Fruit fly (Drosophila melanogaster): Measurements from ENCODE around the gene CG8500.
A peak's percentile ranks its signal among the peaks of the same experiment; 100 is the strongest.

CG8500 gene

DNA sequence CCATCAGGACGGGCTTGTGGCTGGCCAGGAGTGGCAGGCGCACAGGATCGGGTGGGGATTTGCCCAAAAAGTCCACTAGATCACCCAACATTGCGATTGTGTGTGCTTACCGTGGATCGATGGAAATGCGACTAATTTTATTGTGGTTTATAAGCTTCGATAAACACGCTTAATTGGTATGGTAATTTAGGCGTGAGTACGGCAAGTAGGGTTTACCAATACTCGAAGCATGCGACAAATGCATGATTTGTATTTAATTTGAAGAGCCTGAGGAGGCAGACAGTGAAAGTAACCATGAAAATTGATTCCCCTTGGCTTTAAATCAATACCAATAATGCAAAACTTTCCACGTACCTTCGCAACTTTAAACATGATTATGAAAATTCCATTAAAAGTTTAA, 35.3 kb downstream of the CG8500 start, which contains the start of gene CG9458:
Gene CG9458, minus strand, starts transcription at position 101 of the 400 bp plus-strand sequence.
- TF ChIP-seq ewg (GFP tag; optimal IDR thresholded peaks at IDR 0.05) (no peak), CG32772 (GFP tag; IDR thresholded peaks at IDR 0.05) (0 out of 2 replicates have a peak, but pooled peaks have one; percentile 20), CG6791 (GFP tag; IDR thresholded peaks at IDR 0.05; ENCODE audit: partially characterized antibody) (no peak), CG14014 (GFP tag; IDR thresholded peaks at IDR 0.05) (no peak), Mad (GFP tag; optimal IDR thresholded peaks at IDR 0.05) (no peak)

DNA sequence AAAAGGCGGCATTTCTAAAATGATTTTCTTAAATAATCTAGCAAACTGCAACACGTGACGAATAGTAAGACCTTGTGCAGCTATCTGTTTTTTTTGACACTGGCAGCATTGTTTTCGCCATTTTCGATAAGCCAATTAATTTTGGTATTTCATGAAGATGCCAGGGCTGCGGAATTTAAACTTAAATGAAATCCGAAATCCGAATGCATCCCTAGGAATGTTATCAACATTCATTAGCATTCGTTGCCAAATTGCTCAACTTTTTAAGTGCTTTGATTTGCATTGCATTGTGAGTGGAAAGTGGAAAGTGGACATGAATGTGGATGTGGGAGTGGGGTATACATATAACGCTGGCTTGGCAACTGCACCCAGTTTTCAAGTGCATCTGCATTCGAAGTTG, 36.6 kb downstream of the CG8500 start, which contains the start of gene CG42857:
Gene CG42857, minus strand, starts transcription at position 101 of the 400 bp plus-strand sequence.
- TF ChIP-seq CG5245 (GFP tag; optimal IDR thresholded peaks at IDR 0.05) (no peak), ac (GFP tag; optimal IDR thresholded peaks at IDR 0.05) (no peak), ssp (GFP tag; IDR thresholded peaks at IDR 0.05) (no peak), MBD-R2 (GFP tag; IDR thresholded peaks at IDR 0.05) (no peak), ems (GFP tag; optimal IDR thresholded peaks at IDR 0.05) (no peak), dmrt99B (tag; optimal IDR thresholded peaks at IDR 0.05) (no peak), CG18764 (GFP tag; optimal IDR thresholded peaks at IDR 0.05) (no peak), abd-A (tag; optimal IDR thresholded peaks at IDR 0.05) (no peak), CG7987 (GFP tag; optimal IDR thresholded peaks at IDR 0.05) (no peak), Jarid2 (GFP tag; optimal IDR thresholded peaks at IDR 0.05) (no peak), Fer1 (GFP tag; optimal IDR thresholded peaks at IDR 0.05) (no peak), mld (GFP tag; IDR thresholded peaks at IDR 0.05; ENCODE audit: partially characterized antibody) (no peak), wek (GFP tag; optimal IDR thresholded peaks at IDR 0.05) (no peak), twi (tag; optimal IDR thresholded peaks at IDR 0.05) (no peak), CG6683 (GFP tag; optimal IDR thresholded peaks at IDR 0.05) (no peak)

DNA sequence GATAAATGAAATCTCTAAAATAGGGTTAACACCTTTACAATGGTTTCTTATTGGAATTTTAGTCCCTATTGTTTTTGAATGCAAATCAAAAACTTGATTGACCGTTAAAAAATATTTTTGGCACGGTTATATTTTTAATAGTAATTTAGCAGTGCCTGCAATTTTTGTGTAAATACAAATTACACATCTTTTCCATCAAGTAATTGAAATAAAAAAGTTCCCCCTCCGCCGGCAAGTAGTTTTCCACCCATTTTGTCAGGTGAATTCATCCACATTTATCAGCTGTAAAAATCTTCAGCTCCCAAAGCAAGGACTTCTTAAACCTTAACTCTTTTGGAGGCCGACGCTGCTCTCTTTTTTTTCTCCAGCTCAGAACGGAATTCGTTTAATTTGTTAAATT, 39.3 kb downstream of the CG8500 start, which contains the start of gene CG34302:
Gene CG34302, minus strand, starts transcription at position 101 of the 400 bp plus-strand sequence.
- TF ChIP-seq Lim3 (GFP tag; IDR thresholded peaks at IDR 0.05) (no peak), oc (tag; optimal IDR thresholded peaks at IDR 0.05) (no peak), yki (optimal IDR thresholded peaks at IDR 0.05) (no peak), CG8281 (tag; optimal IDR thresholded peaks at IDR 0.05) (no peak), CG3281 (GFP tag; optimal IDR thresholded peaks at IDR 0.05) (no peak), pum (GFP tag; optimal IDR thresholded peaks at IDR 0.05) (no peak), Med (GFP tag) (no peak), CG9215 (GFP tag; IDR thresholded peaks at IDR 0.05) (no peak), CG7963 (GFP tag; IDR thresholded peaks at IDR 0.05; ENCODE audit: partially characterized antibody) (no peak), CG34224 (GFP tag; IDR thresholded peaks at IDR 0.05; ENCODE audit: partially characterized antibody) (no peak), Meics (GFP tag; optimal IDR thresholded peaks at IDR 0.05) (no peak), HLH4C (GFP tag; IDR thresholded peaks at IDR 0.05; ENCODE audit: partially characterized antibody) (no peak)

Data from whole organism, embryonic.